Fruit fly (Drosophila melanogaster) whole organism, embryonic: ENCODE measurements around the gene CG17839.

ENCODE experiments used
- CG10366 ChIP-seq: fragments of 200-800 bp; sonication (Bioruptor generic); IDR thresholded peaks from 2 replicates; pipeline ENCODE4 v1.3.6; 2022; ENCODE audit warnings: missing biosample characterization, missing genetic modification characterization
- CG10565 ChIP-seq: fragments of 200-800 bp; sonication (Bioruptor generic); optimal IDR thresholded peaks from 3 replicates; lab custom pipeline; 2016; ENCODE audit warnings: missing biosample characterization, mild to moderate bottlenecking, missing genetic modification characterization
- CG10979 ChIP-seq: fragments of 200-800 bp; sonication (Bioruptor generic); optimal IDR thresholded peaks from 2 replicates; lab custom pipeline; 2018; ENCODE audit warnings: missing biosample characterization, mild to moderate bottlenecking, missing genetic modification characterization, moderate library complexity
- CG1233 ChIP-seq: fragments of 200-800 bp; sonication (Bioruptor generic); optimal IDR thresholded peaks from 4 replicates; lab custom pipeline; 2018; ENCODE audit warnings: missing biosample characterization, mild to moderate bottlenecking, missing genetic modification characterization
- CG12391 ChIP-seq: fragments of 200-800 bp; sonication (Bioruptor generic); optimal IDR thresholded peaks from 3 replicates; lab custom pipeline; 2018; ENCODE audit warnings: missing biosample characterization, mild to moderate bottlenecking, missing genetic modification characterization, moderate library complexity
- CG12942 ChIP-seq: fragments of 200-800 bp; sonication (Bioruptor generic); optimal IDR thresholded peaks from 3 replicates; lab custom pipeline; 2016; ENCODE audit warnings: missing biosample characterization, missing genetic modification characterization
- CG14014 ChIP-seq: fragments of 200-800 bp; sonication (Bioruptor generic); IDR thresholded peaks from 2 replicates; pipeline ENCODE4 v1.3.6; 2022; ENCODE audit warnings: missing biosample characterization, missing genetic modification characterization
- CG2120 ChIP-seq: fragments of 200-800 bp; sonication (Bioruptor generic); optimal IDR thresholded peaks from 3 replicates; lab custom pipeline; 2016; ENCODE audit warnings: missing biosample characterization, missing genetic modification characterization
- CG2712 ChIP-seq: fragments of 200-800 bp; optimal IDR thresholded peaks from 3 replicates; lab custom pipeline; 2019; ENCODE audit warnings: missing biosample characterization, mild to moderate bottlenecking, missing genetic modification characterization, moderate library complexity
- CG31441 ChIP-seq: fragments of 200-800 bp; sonication (Bioruptor generic); IDR thresholded peaks from 2 replicates; pipeline ENCODE4 v1.3.6; 2022; ENCODE audit warnings: missing biosample characterization, missing genetic modification characterization
- CG32767 ChIP-seq: fragments of 200-800 bp; sonication (Bioruptor generic); IDR thresholded peaks from 2 replicates; pipeline ENCODE4 v1.3.6; 2022; ENCODE audit warnings: missing biosample characterization, missing genetic modification characterization
- CG3407 ChIP-seq: fragments of 200-800 bp; sonication (Bioruptor generic); optimal IDR thresholded peaks from 2 replicates; lab custom pipeline; 2018; ENCODE audit warnings: missing biosample characterization, mild to moderate bottlenecking, missing genetic modification characterization
- CG4360 ChIP-seq: fragments of 200-800 bp; sonication (Bioruptor generic); IDR thresholded peaks from 2 replicates; pipeline ENCODE4 v1.3.6; 2022; ENCODE audit warnings: missing biosample characterization, missing genetic modification characterization
- CG6765 ChIP-seq: fragments of 200-800 bp; sonication (Bioruptor generic); optimal IDR thresholded peaks from 3 replicates; lab custom pipeline; 2017; ENCODE audit warnings: missing biosample characterization, mild to moderate bottlenecking, missing genetic modification characterization
- CG6854 ChIP-seq: fragments of 200-800 bp; sonication (Bioruptor generic); optimal IDR thresholded peaks from 3 replicates; lab custom pipeline; 2017; ENCODE audit warnings: missing biosample characterization, mild to moderate bottlenecking, missing genetic modification characterization
- CG7839 ChIP-seq: fragments of 200-800 bp; sonication (Bioruptor generic); optimal IDR thresholded peaks from 3 replicates; lab custom pipeline; 2018; ENCODE audit warnings: missing biosample characterization, mild to moderate bottlenecking, missing genetic modification characterization, moderate library complexity
- CG9215 ChIP-seq: fragments of 200-800 bp; sonication (Bioruptor generic); IDR thresholded peaks from 2 replicates; pipeline ENCODE4 v1.3.6; 2022; ENCODE audit warnings: missing biosample characterization, missing genetic modification characterization
- CG9609 ChIP-seq: fragments of 200-800 bp; sonication (Bioruptor generic); optimal IDR thresholded peaks from 3 replicates; lab custom pipeline; 2016; ENCODE audit warnings: missing biosample characterization, missing genetic modification characterization
- CG9797 ChIP-seq: fragments of 200-800 bp; sonication (Bioruptor generic); optimal IDR thresholded peaks from 3 replicates; lab custom pipeline; 2018; ENCODE audit warnings: missing biosample characterization, mild to moderate bottlenecking, missing genetic modification characterization
- D ChIP-seq, 2 experiments: fragments of 200-800 bp in 1 of 2; fragments of >200 bp in 1 of 2; sonication (Bioruptor generic) in 1 of 2; optimal IDR thresholded peaks; 2 replicates in 1 of 2; 3 replicates in 1 of 2; lab custom pipeline; 2017; ENCODE audit warnings: mild to moderate bottlenecking in 1 of 2, missing biosample characterization in 1 of 2, missing genetic modification characterization in 1 of 2, missing genetic modification reagents in 1 of 2
- Dll ChIP-seq: fragments of 200-800 bp; sonication (Bioruptor generic); IDR thresholded peaks from 4 replicates; pipeline ENCODE4 v1.3.6; 2022; ENCODE audit warnings: missing biosample characterization, missing genetic modification characterization; ENCODE audit not compliant: partially characterized antibody
- Gug ChIP-seq: fragments of 200-800 bp; sonication (Bioruptor generic); IDR thresholded peaks from 4 replicates; pipeline ENCODE4 v1.3.6; 2022; ENCODE audit warnings: missing biosample characterization, missing genetic modification characterization
- H2.0 ChIP-seq: fragments of 200-800 bp; sonication (Bioruptor generic); IDR thresholded peaks from 2 replicates; pipeline ENCODE4 v1.3.6; 2022; ENCODE audit warnings: missing biosample characterization, missing genetic modification characterization
- HHEX ChIP-seq: fragments of 200-800 bp; sonication (Bioruptor generic); optimal IDR thresholded peaks from 3 replicates; lab custom pipeline; 2017; ENCODE audit warnings: missing biosample characterization, mild to moderate bottlenecking, missing genetic modification characterization, missing genetic modification reagents
- Mes4 ChIP-seq: fragments of 200-800 bp; sonication (Bioruptor generic); optimal IDR thresholded peaks from 2 replicates; lab custom pipeline; 2016; ENCODE audit warnings: missing biosample characterization, missing genetic modification characterization
- NC2α ChIP-seq: fragments of 200-800 bp; sonication (Bioruptor generic); optimal IDR thresholded peaks from 2 replicates; lab custom pipeline; 2016; ENCODE audit warnings: missing biosample characterization, missing genetic modification characterization
- Six4 ChIP-seq: fragments of 200-800 bp; sonication (Bioruptor generic); optimal IDR thresholded peaks from 2 replicates; lab custom pipeline; 2016; ENCODE audit warnings: missing biosample characterization, missing genetic modification characterization
- Sry-β ChIP-seq: fragments of 200-800 bp; sonication (Bioruptor generic); optimal IDR thresholded peaks from 2 replicates; lab custom pipeline; 2018; ENCODE audit warnings: missing biosample characterization, mild to moderate bottlenecking, missing genetic modification characterization, moderate library complexity
- Stat92E ChIP-seq, 3 experiments: fragments of >200 bp in 2 of 3; fragments of 200-800 bp in 1 of 3; sonication (Bioruptor generic) in 1 of 3; optimal IDR thresholded peaks; 2 replicates each; lab custom pipeline; 2017 to 2019; ENCODE audit warnings: missing biosample characterization in 3 of 3, missing genetic modification characterization in 3 of 3, mild to moderate bottlenecking in 1 of 3, moderate library complexity in 1 of 3
- Usf ChIP-seq: fragments of 200-800 bp; sonication (Bioruptor generic); optimal IDR thresholded peaks from 2 replicates; lab custom pipeline; 2017; ENCODE audit warnings: missing genotype, missing biosample characterization, missing genetic modification characterization
- abd-A ChIP-seq: fragments of 200-800 bp; sonication (Bioruptor generic); optimal IDR thresholded peaks from 3 replicates; lab custom pipeline; 2019; ENCODE audit warnings: missing biosample characterization, mild to moderate bottlenecking, missing genetic modification characterization, moderate library complexity
- bab2 ChIP-seq: fragments of 200-800 bp; sonication (Bioruptor generic); optimal IDR thresholded peaks from 2 replicates; lab custom pipeline; 2016; ENCODE audit warnings: missing biosample characterization, missing genetic modification characterization
- bbx ChIP-seq: fragments of 200-800 bp; sonication (Bioruptor generic); IDR thresholded peaks from 2 replicates; pipeline ENCODE4 v1.3.6; 2022; ENCODE audit warnings: missing biosample characterization, missing genetic modification characterization; ENCODE audit not compliant: partially characterized antibody
- chinmo ChIP-seq: fragments of 200-800 bp; sonication (Bioruptor generic); IDR thresholded peaks from 4 replicates; pipeline ENCODE4 v1.3.6; 2022; ENCODE audit warnings: missing biosample characterization, missing genetic modification characterization; ENCODE audit not compliant: partially characterized antibody
- fd3F ChIP-seq: fragments of 200-800 bp; sonication (Bioruptor generic); optimal IDR thresholded peaks from 2 replicates; lab custom pipeline; 2018; ENCODE audit warnings: missing biosample characterization, mild to moderate bottlenecking, missing genetic modification characterization, moderate library complexity
- gro ChIP-seq: fragments of 200-800 bp; sonication (Bioruptor generic); optimal IDR thresholded peaks from 2 replicates; lab custom pipeline; 2016; ENCODE audit warnings: missing biosample characterization, missing genetic modification characterization
- kay ChIP-seq: fragments of 200-800 bp; sonication (Bioruptor generic); optimal IDR thresholded peaks from 2 replicates; lab custom pipeline; 2016; ENCODE audit warnings: missing biosample characterization, missing genetic modification characterization
- nerfin-2 ChIP-seq: fragments of 200-800 bp; sonication (Bioruptor generic); IDR thresholded peaks from 2 replicates; pipeline ENCODE4 v1.3.6; 2022; ENCODE audit warnings: missing biosample characterization, missing genetic modification characterization; ENCODE audit not compliant: partially characterized antibody
- pzg ChIP-seq: fragments of 200-800 bp; sonication (Bioruptor generic); optimal IDR thresholded peaks from 3 replicates; lab custom pipeline; 2018; ENCODE audit warnings: missing biosample characterization, mild to moderate bottlenecking, missing genetic modification characterization, moderate library complexity
- ro ChIP-seq: fragments of 200-800 bp; sonication (Bioruptor generic); IDR thresholded peaks from 2 replicates; pipeline ENCODE4 v1.3.6; 2022; ENCODE audit warnings: missing biosample characterization, missing genetic modification characterization
- salm ChIP-seq: fragments of 200-800 bp; sonication (Bioruptor generic); optimal IDR thresholded peaks from 2 replicates; lab custom pipeline; 2018; ENCODE audit warnings: missing biosample characterization, mild to moderate bottlenecking, missing genetic modification characterization
- scrt ChIP-seq: fragments of 200-800 bp; sonication (Bioruptor generic); optimal IDR thresholded peaks from 2 replicates; lab custom pipeline; 2018; ENCODE audit warnings: missing biosample characterization, mild to moderate bottlenecking, missing genetic modification characterization, moderate library complexity
- seq ChIP-seq: fragments of 200-800 bp; sonication (Bioruptor generic); IDR thresholded peaks from 2 replicates; pipeline ENCODE4 v1.3.6; 2022; ENCODE audit warnings: missing biosample characterization, missing genetic modification characterization
- shn ChIP-seq: fragments of 200-800 bp; sonication (Bioruptor generic); optimal IDR thresholded peaks from 3 replicates; lab custom pipeline; 2016; ENCODE audit warnings: missing biosample characterization, missing genetic modification characterization
- sim ChIP-seq: fragments of 200-800 bp; sonication (Bioruptor generic); IDR thresholded peaks from 2 replicates; pipeline ENCODE4 v1.3.6; 2022; ENCODE audit warnings: missing biosample characterization, missing genetic modification characterization
- tin ChIP-seq: fragments of 200-800 bp; sonication (Bioruptor generic); optimal IDR thresholded peaks from 3 replicates; lab custom pipeline; 2016; ENCODE audit warnings: missing biosample characterization, missing genetic modification characterization
- toy ChIP-seq: fragments of 200-800 bp; sonication (Bioruptor generic); IDR thresholded peaks from 2 replicates; pipeline ENCODE4 v1.3.6; 2022; ENCODE audit warnings: missing biosample characterization, missing genetic modification characterization
- vfl ChIP-seq: fragments of 200-800 bp; sonication (Bioruptor generic); optimal IDR thresholded peaks from 2 replicates; lab custom pipeline; 2016; ENCODE audit warnings: missing biosample characterization, missing genetic modification characterization

Gene CG17839

dm6 chr3L:14755951-14756723 is 48.8 kb upstream of the CG17839 start (continued):
- 0 out of 2 replicates have a peak, but pooled peaks have one; percentile 11 for TF ChIP-seq toy (GFP tag; lab: Robert Waterston, UW)
- peak; percentile 44; the same call in 1 of the 2 replicates for TF ChIP-seq bbx
- TF ChIP-seq CG9609 (GFP tag; lab: Kevin White, UChicago) = peak; percentile 66
- peak; percentile 94 for TF ChIP-seq CG7839 (tag; lab: Kevin White, UChicago)
- TF ChIP-seq seq = peak; percentile 89
- TF ChIP-seq CG6765 (GFP tag; lab: Kevin White, UChicago) = peak; percentile 87
- peak; percentile 69 for TF ChIP-seq CG3407
- TF ChIP-seq CG10366 = peak; percentile 78
- TF ChIP-seq NC2α = peak; percentile 75
- TF ChIP-seq Sry-β = no peak
- peak; percentile 71; the same call in 1 of the 2 replicates for TF ChIP-seq CG32767
- TF ChIP-seq CG2712 (tag; lab: Kevin White, UChicago) = peak; percentile 88
- TF ChIP-seq HHEX (GFP tag; lab: Kevin White, UChicago) = peak; percentile 85
- TF ChIP-seq CG6854 (GFP tag; lab: Kevin White, UChicago) = peak; percentile 81
- peak; percentile 86 for TF ChIP-seq CG9215 (GFP tag; lab: Robert Waterston, UW)
- TF ChIP-seq CG1233 (GFP tag; lab: Kevin White, UChicago) = peak; percentile 84
- TF ChIP-seq CG14014 (GFP tag; lab: Robert Waterston, UW) = peak; percentile 71
- TF ChIP-seq CG12391 = peak; percentile 89
- TF ChIP-seq CG9797 (GFP tag; lab: Kevin White, UChicago) = no peak
- peak; percentile 83 for TF ChIP-seq bab2 (GFP tag; lab: Kevin White, UChicago)
- peak; percentile 88 for TF ChIP-seq CG31441
- TF ChIP-seq scrt (GFP tag; lab: Kevin White, UChicago) = peak; percentile 53
- no peak for TF ChIP-seq Dll
- peak; percentile 84; the same call in 3 of the 4 replicates for TF ChIP-seq Gug (GFP tag; lab: Robert Waterston, UW)
- TF ChIP-seq salm (tag; lab: Kevin White, UChicago) = peak; percentile 67
- TF ChIP-seq H2.0 (GFP tag; lab: Robert Waterston, UW) = peak; percentile 71
- TF ChIP-seq chinmo (GFP tag; lab: Robert Waterston, UW) = peak; percentile 98; the same call in 3 of the 4 replicates
- no peak; the same call in none of the 2 replicates for TF ChIP-seq CG4360 (GFP tag; lab: Robert Waterston, UW)
- no peak for TF ChIP-seq D (optimal IDR thresholded peaks at IDR 0.05; lab: Kevin White, UChicago)
- peak; percentile 74 for TF ChIP-seq D (GFP tag; optimal IDR thresholded peaks at IDR 0.05; lab: Kevin White, UChicago)
- TF ChIP-seq Stat92E (GFP tag; optimal IDR thresholded peaks at IDR 0.05; lab: Kevin White, UChicago) = no peak
- TF ChIP-seq CG10565 (GFP tag; lab: Kevin White, UChicago) = peak; percentile 27
- TF ChIP-seq tin = peak; percentile 80
- peak; percentile 87 for TF ChIP-seq fd3F (GFP tag; lab: Kevin White, UChicago)
- TF ChIP-seq CG10979 (tag; lab: Kevin White, UChicago) = peak; percentile 77
- TF ChIP-seq nerfin-2 (GFP tag; lab: Robert Waterston, UW) = no peak
- peak; percentile 55 for TF ChIP-seq Mes4 (GFP tag; lab: Kevin White, UChicago)
- peak; percentile 94 for TF ChIP-seq CG2120 (GFP tag; lab: Kevin White, UChicago)
- peak; percentile 76 for TF ChIP-seq vfl (GFP tag; lab: Kevin White, UChicago)
- peak; percentile 66 for TF ChIP-seq kay (GFP tag; lab: Kevin White, UChicago)
- peak; percentile 72 for TF ChIP-seq shn (GFP tag; lab: Kevin White, UChicago)
- TF ChIP-seq gro (GFP tag; lab: Kevin White, UChicago) = peak; percentile 53
- TF ChIP-seq abd-A (tag; lab: Kevin White, UChicago) = peak; percentile 76
- peak; percentile 59 for TF ChIP-seq Six4 (GFP tag; lab: Kevin White, UChicago)
- TF ChIP-seq Usf (GFP tag; lab: Kevin White, UChicago) = peak; percentile 69
- TF ChIP-seq CG12942 (GFP tag; lab: Kevin White, UChicago) = peak; percentile 63
- no peak for TF ChIP-seq sim (GFP tag; lab: Robert Waterston, UW)
- no peak for TF ChIP-seq pzg (GFP tag; lab: Kevin White, UChicago)
- peak; percentile 36; the same call in 1 of the 2 replicates for TF ChIP-seq ro (GFP tag; lab: Robert Waterston, UW)
